Fruit fly (Drosophila melanogaster) whole organism, prepupa: ENCODE data around the gene CG42246.

Source experiments
- CG6276 ChIP-seq: fragments of 200-800 bp; sonication (Bioruptor generic); optimal IDR thresholded peaks from 2 replicates; lab custom pipeline; 2017; ENCODE audit warnings: missing biosample characterization, mild to moderate bottlenecking, missing genetic modification characterization
- CG8119 ChIP-seq: fragments of 200-800 bp; sonication (Bioruptor generic); IDR thresholded peaks from 3 replicates; pipeline ENCODE4 v1.3.6; 2022; ENCODE audit warnings: missing biosample characterization, missing genetic modification characterization
- Eip75B ChIP-seq: fragments of 200-800 bp; sonication (Bioruptor generic); optimal IDR thresholded peaks from 3 replicates; lab custom pipeline; 2016; ENCODE audit warnings: missing biosample characterization, missing genetic modification characterization
- Sox102F ChIP-seq: fragments of 200-800 bp; sonication (Bioruptor generic); optimal IDR thresholded peaks from 2 replicates; lab custom pipeline; 2016; ENCODE audit warnings: missing biosample characterization, mild to moderate bottlenecking, missing genetic modification characterization
- Sox15 ChIP-seq: fragments of 200-800 bp; sonication (Bioruptor generic); optimal IDR thresholded peaks from 3 replicates; lab custom pipeline; 2016; ENCODE audit warnings: missing biosample characterization, missing genetic modification characterization
- dsx ChIP-seq: fragments of 200-800 bp; optimal IDR thresholded peaks from 3 replicates; lab custom pipeline; 2019; ENCODE audit warnings: missing biosample characterization, mild to moderate bottlenecking, missing genetic modification characterization, moderate library complexity; ENCODE audit not compliant: poor library complexity, severe bottlenecking
- esn ChIP-seq: fragments of 200-800 bp; sonication (Bioruptor generic); optimal IDR thresholded peaks from 2 replicates; lab custom pipeline; 2016; ENCODE audit warnings: missing biosample characterization, mild to moderate bottlenecking, missing genetic modification characterization, moderate library complexity
- pdm3 ChIP-seq: fragments of 200-800 bp; sonication (Bioruptor generic); optimal IDR thresholded peaks from 3 replicates; lab custom pipeline; 2016; ENCODE audit warnings: missing biosample characterization, missing genetic modification characterization

DNA sequence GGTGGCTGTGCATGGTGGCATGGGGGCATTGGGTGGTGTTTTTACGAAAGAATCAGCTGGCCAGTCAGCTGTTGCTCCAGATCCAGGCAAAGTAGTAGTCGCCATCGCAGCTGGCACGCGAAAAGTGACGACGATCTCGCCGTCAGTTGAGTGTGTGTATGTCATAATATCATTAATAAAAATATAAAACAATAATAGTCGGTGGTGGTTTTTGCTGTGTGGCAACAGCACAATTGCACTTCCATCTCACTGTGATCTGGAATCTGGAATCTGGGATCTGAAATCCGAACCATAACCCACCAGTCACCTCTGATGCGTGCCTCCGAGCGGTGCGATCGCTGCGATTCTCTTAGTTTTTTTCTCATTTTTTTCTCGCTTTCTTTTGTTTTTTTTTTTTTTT, 6.6 kb upstream of the CG42246 start, which contains the start of gene rumpel:
- no peak for TF ChIP-seq esn
- no peak for TF ChIP-seq CG8119 (GFP tag; lab: Robert Waterston, UW)
- TF ChIP-seq dsx (GFP tag; lab: Kevin White, UChicago) = no peak
- no peak for TF ChIP-seq Sox102F (GFP tag; lab: Kevin White, UChicago)
- TF ChIP-seq Eip75B (GFP tag; lab: Kevin White, UChicago) = no peak
- TF ChIP-seq pdm3 (GFP tag; lab: Kevin White, UChicago) = no peak
- TF ChIP-seq Sox15 (GFP tag; lab: Kevin White, UChicago) = no peak
- no peak for TF ChIP-seq CG6276 (GFP tag; lab: Kevin White, UChicago)
